Fruit fly (Drosophila melanogaster): ENCODE data around the gene Abi.

The Abi gene

DNA sequence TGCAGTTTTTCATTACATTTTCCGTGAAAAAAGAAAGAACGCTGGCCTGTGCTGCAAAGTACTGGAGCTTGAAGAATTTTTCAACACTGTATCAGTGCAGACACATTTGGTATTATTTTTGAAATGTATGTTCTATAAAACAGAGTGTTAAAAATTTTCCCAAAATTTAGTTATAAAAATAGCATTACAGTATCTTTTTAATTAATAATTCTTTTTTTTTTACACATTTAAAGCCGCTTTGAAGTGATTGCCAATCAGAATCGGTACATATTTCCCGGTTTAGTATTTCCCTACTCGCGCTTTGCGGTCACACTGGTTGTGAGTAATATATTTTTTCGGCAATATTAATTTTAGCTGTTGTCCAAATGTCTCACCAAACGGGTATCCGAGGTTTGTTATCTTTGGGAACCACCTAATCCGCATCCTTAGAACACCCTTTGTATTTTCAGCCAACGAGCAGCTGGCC is at the start of gene Abi, which contains the start of gene twf:
TSS of gene Abi (minus strand) at position 74 of the 466 bp plus-strand sequence.
TSS of gene twf (plus strand) at position 308 of the 466 bp plus-strand sequence.
- TF ChIP-seq Mnt (GFP tag; optimal IDR thresholded peaks at IDR 0.05), result peak; percentile 66
- TF ChIP-seq CG5204 (GFP tag; optimal IDR thresholded peaks at IDR 0.05), result peak; percentile 79
- TF ChIP-seq ovo (GFP tag; optimal IDR thresholded peaks at IDR 0.05), result peak; percentile 56
- TF ChIP-seq kay (GFP tag; ENCODE audit: borderline replicate concordance), result peak; percentile 93
- peak; percentile 43 for TF ChIP-seq CG33017 (tag; optimal IDR thresholded peaks at IDR 0.05)
- peak; percentile 79 for TF ChIP-seq CG14711 (tag; optimal IDR thresholded peaks at IDR 0.05)
- no peak for TF ChIP-seq cnc (optimal IDR thresholded peaks at IDR 0.05)
- peak; percentile 68 for TF ChIP-seq bab1 (GFP tag; optimal IDR thresholded peaks at IDR 0.05)
- TF ChIP-seq Hr96 (GFP tag; optimal IDR thresholded peaks at IDR 0.05), result peak; percentile 50
- TF ChIP-seq tj (GFP tag; optimal IDR thresholded peaks at IDR 0.05), result peak; percentile 28
- no peak for TF ChIP-seq Clk (GFP tag; optimal IDR thresholded peaks at IDR 0.05)
- peak; percentile 54 for TF ChIP-seq CG11617 (GFP tag; optimal IDR thresholded peaks at IDR 0.05)
- TF ChIP-seq toe (GFP tag; optimal IDR thresholded peaks at IDR 0.05), result peak; percentile 66
- peak; percentile 86 for TF ChIP-seq CG1620 (GFP tag; optimal IDR thresholded peaks at IDR 0.05)
- peak; percentile 69 for TF ChIP-seq CG12768 (GFP tag; optimal IDR thresholded peaks at IDR 0.05)
- TF ChIP-seq pad (GFP tag; optimal IDR thresholded peaks at IDR 0.05), result peak; percentile 67
- peak; percentile 33 for TF ChIP-seq cic (GFP tag; optimal IDR thresholded peaks at IDR 0.05)
- TF ChIP-seq CG7045 (GFP tag; optimal IDR thresholded peaks at IDR 0.05), result peak; percentile 50
- peak; percentile 79 for TF ChIP-seq CG7101 (tag; optimal IDR thresholded peaks at IDR 0.05)
- TF ChIP-seq Crg-1 (GFP tag; optimal IDR thresholded peaks at IDR 0.05), result peak; percentile 86

- TF ChIP-seq bab1 (GFP tag; optimal IDR thresholded peaks at IDR 0.05), result no peak
- no peak for TF ChIP-seq cnc (optimal IDR thresholded peaks at IDR 0.05)
- TF ChIP-seq CG12768 (GFP tag; optimal IDR thresholded peaks at IDR 0.05), result no peak
- TF ChIP-seq toe (GFP tag; optimal IDR thresholded peaks at IDR 0.05), result no peak
- TF ChIP-seq Mnt (GFP tag; optimal IDR thresholded peaks at IDR 0.05), result no peak
- TF ChIP-seq kay (GFP tag; ENCODE audit: borderline replicate concordance), result no peak
Measured at dm6 chr3R:14162176-14162759, 40.0 kb upstream of the Abi start, which contains the start of gene CG3199. CG3199 (plus strand) TSS chr3R:14162709.

DNA sequence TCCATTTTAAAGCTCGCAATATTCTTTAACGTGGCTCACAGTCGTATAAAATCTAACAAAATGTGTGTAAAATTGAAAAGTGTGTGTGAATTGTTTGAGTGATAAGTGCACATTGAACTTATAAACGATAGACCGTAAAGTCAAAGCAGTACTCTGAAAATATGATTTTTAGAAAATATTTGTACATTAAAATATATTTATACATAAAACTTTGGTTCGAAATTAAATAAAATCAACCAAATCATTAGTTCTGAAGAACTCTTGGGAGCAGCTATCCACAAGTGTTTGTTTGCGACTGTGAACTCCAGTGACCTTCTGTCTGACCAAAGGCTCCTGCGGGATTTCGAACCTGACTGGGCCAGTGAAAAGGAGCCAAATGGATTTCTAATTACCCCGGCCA is 38.0 kb upstream of the Abi start, which contains the start of gene CG31327:
TSS of gene CG31327 (minus strand) at position 101 of the 400 bp plus-strand sequence.
- TF ChIP-seq cnc (optimal IDR thresholded peaks at IDR 0.05) (no peak), Clk (GFP tag; optimal IDR thresholded peaks at IDR 0.05) (no peak), Crg-1 (GFP tag; optimal IDR thresholded peaks at IDR 0.05) (no peak), CG12768 (GFP tag; optimal IDR thresholded peaks at IDR 0.05) (no peak), ovo (GFP tag; optimal IDR thresholded peaks at IDR 0.05) (no peak), CG33017 (tag; optimal IDR thresholded peaks at IDR 0.05) (no peak), CG1620 (GFP tag; optimal IDR thresholded peaks at IDR 0.05) (no peak), CG7101 (tag; optimal IDR thresholded peaks at IDR 0.05) (no peak), CG14711 (tag; optimal IDR thresholded peaks at IDR 0.05) (no peak), Hr96 (GFP tag; optimal IDR thresholded peaks at IDR 0.05) (no peak), pad (GFP tag; optimal IDR thresholded peaks at IDR 0.05) (no peak), CG5204 (GFP tag; optimal IDR thresholded peaks at IDR 0.05) (no peak), tj (GFP tag; optimal IDR thresholded peaks at IDR 0.05) (no peak), Mnt (GFP tag; optimal IDR thresholded peaks at IDR 0.05) (no peak), CG11617 (GFP tag; optimal IDR thresholded peaks at IDR 0.05) (no peak), kay (GFP tag; ENCODE audit: borderline replicate concordance) (no peak), CG7045 (GFP tag; optimal IDR thresholded peaks at IDR 0.05) (no peak), bab1 (GFP tag; optimal IDR thresholded peaks at IDR 0.05) (no peak), toe (GFP tag; optimal IDR thresholded peaks at IDR 0.05) (no peak), cic (GFP tag; optimal IDR thresholded peaks at IDR 0.05) (no peak)

dm6 chr3R:14157331-14157730 is 35.1 kb upstream of the Abi start, which contains the start of gene CG31533:
CG31533 (minus strand) TSS chr3R:14157431.
- TF ChIP-seq CG5204 (GFP tag; optimal IDR thresholded peaks at IDR 0.05), result no peak
- TF ChIP-seq CG11617 (GFP tag; optimal IDR thresholded peaks at IDR 0.05), result no peak

- TF ChIP-seq CG11617 (GFP tag; optimal IDR thresholded peaks at IDR 0.05) (no peak), ovo (GFP tag; optimal IDR thresholded peaks at IDR 0.05) (no peak), CG7045 (GFP tag; optimal IDR thresholded peaks at IDR 0.05) (no peak)
Measured at dm6 chr3R:14154341-14154740, 32.1 kb upstream of the Abi start, which contains the start of gene CG44215. CG44215 (minus strand) TSS chr3R:14154441.

DNA sequence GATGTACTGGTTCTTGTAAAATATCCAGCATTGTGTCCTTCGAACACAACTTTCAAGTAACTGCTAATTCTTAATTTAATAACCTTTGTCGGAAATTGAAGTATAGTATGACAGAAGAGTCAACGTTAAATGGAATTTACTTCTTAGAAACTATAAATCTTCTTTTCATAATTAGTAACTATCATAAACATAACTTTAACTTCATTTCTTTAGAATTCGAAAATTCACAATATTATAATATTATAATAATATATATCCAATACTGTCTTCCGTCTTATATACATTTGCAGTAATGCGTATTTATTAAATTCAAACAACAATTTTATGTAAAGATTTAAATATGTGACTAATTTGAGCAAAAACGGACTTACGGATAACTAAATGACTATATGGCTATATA is 31.5 kb upstream of the Abi start, which contains the start of gene Recs1:
TSS of gene Recs1 (minus strand) at position 101 of the 400 bp plus-strand sequence.
- TF ChIP-seq cnc (optimal IDR thresholded peaks at IDR 0.05) (no peak), Hr96 (GFP tag; optimal IDR thresholded peaks at IDR 0.05) (no peak), bab1 (GFP tag; optimal IDR thresholded peaks at IDR 0.05) (no peak), CG14711 (tag; optimal IDR thresholded peaks at IDR 0.05) (no peak), CG11617 (GFP tag; optimal IDR thresholded peaks at IDR 0.05) (no peak), ovo (GFP tag; optimal IDR thresholded peaks at IDR 0.05) (no peak), kay (GFP tag; ENCODE audit: borderline replicate concordance) (no peak), CG12768 (GFP tag; optimal IDR thresholded peaks at IDR 0.05) (no peak), CG1620 (GFP tag; optimal IDR thresholded peaks at IDR 0.05) (no peak), toe (GFP tag; optimal IDR thresholded peaks at IDR 0.05) (no peak), CG33017 (tag; optimal IDR thresholded peaks at IDR 0.05) (no peak), Clk (GFP tag; optimal IDR thresholded peaks at IDR 0.05) (no peak), CG7101 (tag; optimal IDR thresholded peaks at IDR 0.05) (no peak), pad (GFP tag; optimal IDR thresholded peaks at IDR 0.05) (no peak), CG7045 (GFP tag; optimal IDR thresholded peaks at IDR 0.05) (no peak), CG5204 (GFP tag; optimal IDR thresholded peaks at IDR 0.05) (no peak), tj (GFP tag; optimal IDR thresholded peaks at IDR 0.05) (no peak), cic (GFP tag; optimal IDR thresholded peaks at IDR 0.05) (no peak), Mnt (GFP tag; optimal IDR thresholded peaks at IDR 0.05) (no peak), Crg-1 (GFP tag; optimal IDR thresholded peaks at IDR 0.05) (no peak)
